Fruit fly (Drosophila melanogaster) whole organism, embryonic: ENCODE measurements around the gene fw.

ENCODE experiments used
- CG10209 ChIP-seq: fragments of 200-800 bp; sonication (Bioruptor generic); optimal IDR thresholded peaks from 3 replicates; lab custom pipeline; 2017; ENCODE audit warnings: missing biosample characterization, mild to moderate bottlenecking, missing genetic modification characterization, missing genetic modification reagents
- CG10321 ChIP-seq: fragments of 200-800 bp; sonication (Bioruptor generic); IDR thresholded peaks from 2 replicates; pipeline ENCODE4 v1.3.6; 2022; ENCODE audit warnings: missing biosample characterization, missing genetic modification characterization
- CG11560 ChIP-seq: fragments of 200-800 bp; sonication (Bioruptor generic); IDR thresholded peaks from 3 replicates; pipeline ENCODE4 v1.3.6; 2022; ENCODE audit warnings: missing biosample characterization, missing genetic modification characterization
- CG11723 ChIP-seq: fragments of 200-800 bp; sonication (Bioruptor generic); optimal IDR thresholded peaks from 2 replicates; lab custom pipeline; 2017; ENCODE audit warnings: missing biosample characterization, mild to moderate bottlenecking, missing genetic modification characterization
- CG12071 ChIP-seq: fragments of 200-800 bp; sonication (Bioruptor generic); optimal IDR thresholded peaks from 3 replicates; lab custom pipeline; 2018; ENCODE audit warnings: missing biosample characterization, mild to moderate bottlenecking, missing genetic modification characterization
- CG12236 ChIP-seq: fragments of 200-800 bp; sonication (Bioruptor generic); optimal IDR thresholded peaks from 2 replicates; lab custom pipeline; 2016; ENCODE audit warnings: missing biosample characterization, missing genetic modification characterization
- CG12769 ChIP-seq: fragments of 200-800 bp; sonication (Bioruptor generic); optimal IDR thresholded peaks from 2 replicates; lab custom pipeline; 2019; ENCODE audit warnings: missing biosample characterization, mild to moderate bottlenecking, missing genetic modification characterization, moderate library complexity
- CG13287 ChIP-seq: fragments of 200-800 bp; sonication (Bioruptor generic); IDR thresholded peaks from 2 replicates; pipeline ENCODE4 v1.3.6; 2022; ENCODE audit warnings: missing biosample characterization, missing genetic modification characterization; ENCODE audit not compliant: partially characterized antibody
- CG17186 ChIP-seq: fragments of 200-800 bp; sonication (Bioruptor generic); optimal IDR thresholded peaks from 3 replicates; lab custom pipeline; 2017; ENCODE audit warnings: missing biosample characterization, missing genetic modification reagents, missing genetic modification characterization
- CG1832 ChIP-seq: fragments of 200-800 bp; sonication (Bioruptor generic); optimal IDR thresholded peaks from 2 replicates; lab custom pipeline; 2017; ENCODE audit warnings: missing biosample characterization, mild to moderate bottlenecking, missing genetic modification characterization, inconsistent platforms
- CG2712 ChIP-seq: fragments of 200-800 bp; optimal IDR thresholded peaks from 3 replicates; lab custom pipeline; 2019; ENCODE audit warnings: missing biosample characterization, mild to moderate bottlenecking, missing genetic modification characterization, moderate library complexity
- CG34224 ChIP-seq: fragments of 200-800 bp; sonication (Bioruptor generic); IDR thresholded peaks from 3 replicates; pipeline ENCODE4 v1.3.6; 2022; ENCODE audit warnings: missing biosample characterization, missing genetic modification characterization; ENCODE audit not compliant: partially characterized antibody
- CG3838 ChIP-seq: fragments of 200-800 bp; sonication (Bioruptor generic); optimal IDR thresholded peaks from 3 replicates; lab custom pipeline; 2016; ENCODE audit warnings: missing biosample characterization, missing genetic modification characterization
- CG6765 ChIP-seq: fragments of 200-800 bp; sonication (Bioruptor generic); optimal IDR thresholded peaks from 3 replicates; lab custom pipeline; 2017; ENCODE audit warnings: missing biosample characterization, mild to moderate bottlenecking, missing genetic modification characterization
- CG7372 ChIP-seq: fragments of 200-800 bp; sonication (Bioruptor generic); IDR thresholded peaks from 2 replicates; pipeline ENCODE4 v1.3.6; 2022; ENCODE audit warnings: missing biosample characterization, missing genetic modification characterization
- CG9797 ChIP-seq: fragments of 200-800 bp; sonication (Bioruptor generic); optimal IDR thresholded peaks from 3 replicates; lab custom pipeline; 2018; ENCODE audit warnings: missing biosample characterization, mild to moderate bottlenecking, missing genetic modification characterization
- Dad ChIP-seq: fragments of 200-800 bp; sonication (Bioruptor generic); optimal IDR thresholded peaks from 3 replicates; lab custom pipeline; 2016; ENCODE audit warnings: missing biosample characterization, missing genetic modification characterization
- Dref ChIP-seq: fragments of 200-800 bp; sonication (Bioruptor generic); IDR thresholded peaks from 2 replicates; pipeline ENCODE4 v1.3.6; 2022; ENCODE audit warnings: missing biosample characterization, missing genetic modification characterization
- Ets97D ChIP-seq: fragments of 200-800 bp; sonication (Bioruptor generic); optimal IDR thresholded peaks from 3 replicates; lab custom pipeline; 2016; ENCODE audit warnings: missing biosample characterization, missing genetic modification characterization
- HLH3B ChIP-seq: fragments of 200-800 bp; sonication (Bioruptor generic); IDR thresholded peaks from 2 replicates; pipeline ENCODE4 v1.3.6; 2022; ENCODE audit warnings: missing biosample characterization, missing genetic modification characterization
- HmgZ ChIP-seq: fragments of 200-800 bp; sonication (Bioruptor generic); optimal IDR thresholded peaks from 2 replicates; lab custom pipeline; 2018; ENCODE audit warnings: missing biosample characterization, mild to moderate bottlenecking, missing genetic modification characterization
- Lpt ChIP-seq: fragments of >200 bp; optimal IDR thresholded peaks from 2 replicates; lab custom pipeline; 2018; ENCODE audit warnings: missing biosample characterization, missing genetic modification characterization
- MESR4 ChIP-seq: fragments of 200-800 bp; sonication (Bioruptor generic); optimal IDR thresholded peaks from 2 replicates; lab custom pipeline; 2018; ENCODE audit warnings: missing biosample characterization, mild to moderate bottlenecking, missing genetic modification characterization, moderate library complexity
- Neu2 ChIP-seq: fragments of 200-800 bp; sonication (Bioruptor generic); optimal IDR thresholded peaks from 3 replicates; lab custom pipeline; 2016; ENCODE audit warnings: missing biosample characterization, missing genetic modification characterization, borderline replicate concordance
- NfI ChIP-seq: fragments of 200-800 bp; sonication (Bioruptor generic); optimal IDR thresholded peaks from 3 replicates; lab custom pipeline; 2018; ENCODE audit warnings: missing biosample characterization, mild to moderate bottlenecking, missing genetic modification characterization, moderate library complexity
- Oaz ChIP-seq: fragments of 200-800 bp; sonication (Bioruptor generic); IDR thresholded peaks from 2 replicates; pipeline ENCODE4 v1.3.6; 2022; ENCODE audit warnings: missing biosample characterization, missing genetic modification characterization
- Opbp ChIP-seq: fragments of 200-800 bp; sonication (Bioruptor generic); IDR thresholded peaks from 3 replicates; pipeline ENCODE4 v1.3.6; 2022; ENCODE audit warnings: missing biosample characterization, missing genetic modification characterization; ENCODE audit not compliant: partially characterized antibody
- Scr ChIP-seq: fragments of 200-800 bp; sonication (Bioruptor generic); IDR thresholded peaks from 2 replicates; pipeline ENCODE4 v1.3.6; 2022; ENCODE audit warnings: missing biosample characterization, missing genetic modification characterization; ENCODE audit not compliant: partially characterized antibody
- Sin3A ChIP-seq: fragments of >200 bp; optimal IDR thresholded peaks from 2 replicates; lab custom pipeline; 2018
- Six4 ChIP-seq: fragments of 200-800 bp; sonication (Bioruptor generic); optimal IDR thresholded peaks from 2 replicates; lab custom pipeline; 2016; ENCODE audit warnings: missing biosample characterization, missing genetic modification characterization
- Sry-δ ChIP-seq: fragments of 200-800 bp; sonication (Bioruptor generic); optimal IDR thresholded peaks from 2 replicates; lab custom pipeline; 2016; ENCODE audit warnings: missing biosample characterization, missing genetic modification characterization
- Trl ChIP-seq, 3 experiments: fragments of >200 bp in 2 of 3; fragments of 200-800 bp in 1 of 3; sonication (Bioruptor generic) in 1 of 3; optimal IDR thresholded peaks; 2 replicates in 1 of 3; 3 replicates in 2 of 3; lab custom pipeline; 2016 to 2017; ENCODE audit warnings: missing biosample characterization in 1 of 3, missing genetic modification characterization in 1 of 3
- bbx ChIP-seq: fragments of 200-800 bp; sonication (Bioruptor generic); IDR thresholded peaks from 2 replicates; pipeline ENCODE4 v1.3.6; 2022; ENCODE audit warnings: missing biosample characterization, missing genetic modification characterization; ENCODE audit not compliant: partially characterized antibody
- crp ChIP-seq, 2 experiments: fragments of 200-800 bp; sonication (Bioruptor generic); optimal IDR thresholded peaks; 2 replicates in 1 of 2; 3 replicates in 1 of 2; lab custom pipeline; 2017; ENCODE audit warnings: missing biosample characterization in 2 of 2, missing genetic modification characterization in 2 of 2, mild to moderate bottlenecking in 1 of 2, moderate library complexity in 1 of 2
- gcm ChIP-seq: fragments of 200-800 bp; sonication (Bioruptor generic); optimal IDR thresholded peaks from 2 replicates; lab custom pipeline; 2019; ENCODE audit warnings: missing biosample characterization, mild to moderate bottlenecking, missing genetic modification characterization, moderate library complexity
- grn ChIP-seq: fragments of 200-800 bp; sonication (Bioruptor generic); optimal IDR thresholded peaks from 3 replicates; lab custom pipeline; 2017; ENCODE audit warnings: missing biosample characterization, missing genetic modification characterization
- knrl ChIP-seq: fragments of 200-800 bp; sonication (Bioruptor generic); IDR thresholded peaks from 3 replicates; pipeline ENCODE4 v1.3.6; 2022; ENCODE audit warnings: missing biosample characterization, missing genetic modification characterization; ENCODE audit not compliant: partially characterized antibody
- mirr ChIP-seq: fragments of 200-800 bp; sonication (Bioruptor generic); optimal IDR thresholded peaks from 3 replicates; lab custom pipeline; 2018; ENCODE audit warnings: missing biosample characterization, mild to moderate bottlenecking, missing genetic modification characterization
- nerfin-2 ChIP-seq: fragments of 200-800 bp; sonication (Bioruptor generic); IDR thresholded peaks from 2 replicates; pipeline ENCODE4 v1.3.6; 2022; ENCODE audit warnings: missing biosample characterization, missing genetic modification characterization; ENCODE audit not compliant: partially characterized antibody
- phol ChIP-seq: fragments of 200-800 bp; sonication (Bioruptor generic); optimal IDR thresholded peaks from 3 replicates; lab custom pipeline; 2018; ENCODE audit warnings: missing biosample characterization, mild to moderate bottlenecking, missing genetic modification characterization, moderate library complexity
- pzg ChIP-seq: fragments of 200-800 bp; sonication (Bioruptor generic); optimal IDR thresholded peaks from 3 replicates; lab custom pipeline; 2018; ENCODE audit warnings: missing biosample characterization, mild to moderate bottlenecking, missing genetic modification characterization, moderate library complexity
- sd ChIP-seq: fragments of 200-800 bp; sonication (Bioruptor generic); optimal IDR thresholded peaks from 3 replicates; lab custom pipeline; 2018; ENCODE audit warnings: missing biosample characterization, mild to moderate bottlenecking, missing genetic modification characterization, moderate library complexity
- sens ChIP-seq: fragments of 200-800 bp; sonication (Bioruptor generic); peaks from one replicate; lab custom pipeline; 2016; ENCODE audit warnings: missing biosample characterization, missing genetic modification characterization
- stwl ChIP-seq: fragments of 200-800 bp; sonication (Bioruptor generic); optimal IDR thresholded peaks from 3 replicates; lab custom pipeline; 2018; ENCODE audit warnings: missing biosample characterization, mild to moderate bottlenecking, missing genetic modification characterization, moderate library complexity
- yki ChIP-seq: fragments of >200 bp; optimal IDR thresholded peaks from 3 replicates; lab custom pipeline; 2018

fw gene

dm6 chrX:12012149-12013097 lies 8.7 kb upstream of the fw start, which contains the start of the genes CG1492 and regucalcin (continued):
- peak; percentile 53; the same call in 1 of the 3 replicates for TF ChIP-seq Opbp
- peak; percentile 49; the same call in 2 of the 3 replicates for TF ChIP-seq knrl (GFP tag; lab: Robert Waterston, UW)
- peak; percentile 9 for TF ChIP-seq Dad
- TF ChIP-seq CG9797 (GFP tag; lab: Kevin White, UChicago), result peak; percentile 22
- TF ChIP-seq Neu2 (GFP tag; lab: Kevin White, UChicago), result no peak
- TF ChIP-seq CG13287 (GFP tag; lab: Robert Waterston, UW), result peak; percentile 59
- TF ChIP-seq Sry-δ, result peak; percentile 89
- peak; percentile 44 for TF ChIP-seq Sin3A (lab: Kevin White, UChicago)
- TF ChIP-seq bbx, result peak; percentile 32; the same call in 1 of the 2 replicates
- no peak for TF ChIP-seq NfI
- peak; percentile 28 for TF ChIP-seq phol (tag; lab: Kevin White, UChicago)
- peak; percentile 12 for TF ChIP-seq CG2712
- TF ChIP-seq MESR4, result peak; percentile 29
- peak; percentile 34; the same call in 1 of the 2 replicates for TF ChIP-seq Scr
- peak; percentile 85 for TF ChIP-seq Dref (GFP tag; lab: Robert Waterston, UW)
- peak; percentile 50; the same call in 1 of the 3 replicates for TF ChIP-seq CG34224
- TF ChIP-seq nerfin-2 (GFP tag; lab: Robert Waterston, UW), result 0 out of 2 replicates have a peak, but pooled peaks have one; percentile 15
- TF ChIP-seq CG11560 (tag; lab: Robert Waterston, UW), result peak; percentile 99
- peak; percentile 67 for TF ChIP-seq HmgZ (tag; lab: Kevin White, UChicago)
- TF ChIP-seq stwl, result peak; percentile 56
- peak; percentile 7 for TF ChIP-seq sens (GFP tag; lab: Kevin White, UChicago)
- TF ChIP-seq crp (GFP tag; optimal IDR thresholded peaks at IDR 0.05; lab: Kevin White, UChicago), result peak; percentile 67 to 94
- TF ChIP-seq CG3838 (GFP tag; lab: Kevin White, UChicago), result no peak
- TF ChIP-seq Ets97D (GFP tag; lab: Kevin White, UChicago), result peak; percentile 39

dm6 chrX:12007593-12007992 lies 3.9 kb upstream of the fw start:
- no peak for TF ChIP-seq gcm (GFP tag; lab: Kevin White, UChicago)
- TF ChIP-seq CG12236 (GFP tag; lab: Kevin White, UChicago), result no peak
- TF ChIP-seq grn (GFP tag; lab: Kevin White, UChicago), result peak; percentile 15
- peak; percentile 44 for TF ChIP-seq yki (lab: Kevin White, UChicago)
- peak; percentile 28 for TF ChIP-seq sens (GFP tag; lab: Kevin White, UChicago)
- TF ChIP-seq Trl (optimal IDR thresholded peaks at IDR 0.05; lab: Kevin White, UChicago), result peak; percentile 71 to 77
- TF ChIP-seq Trl (GFP tag; optimal IDR thresholded peaks at IDR 0.05; lab: Kevin White, UChicago), result no peak
- TF ChIP-seq sd, result peak; percentile 92
- no peak for TF ChIP-seq Lpt (GFP tag; lab: Kevin White, UChicago)
- peak; percentile 77 for TF ChIP-seq CG12769 (tag; lab: Kevin White, UChicago)
- TF ChIP-seq CG1832 (GFP tag; lab: Kevin White, UChicago), result peak; percentile 60
- TF ChIP-seq, all 482 proteins: peak for 7

DNA sequence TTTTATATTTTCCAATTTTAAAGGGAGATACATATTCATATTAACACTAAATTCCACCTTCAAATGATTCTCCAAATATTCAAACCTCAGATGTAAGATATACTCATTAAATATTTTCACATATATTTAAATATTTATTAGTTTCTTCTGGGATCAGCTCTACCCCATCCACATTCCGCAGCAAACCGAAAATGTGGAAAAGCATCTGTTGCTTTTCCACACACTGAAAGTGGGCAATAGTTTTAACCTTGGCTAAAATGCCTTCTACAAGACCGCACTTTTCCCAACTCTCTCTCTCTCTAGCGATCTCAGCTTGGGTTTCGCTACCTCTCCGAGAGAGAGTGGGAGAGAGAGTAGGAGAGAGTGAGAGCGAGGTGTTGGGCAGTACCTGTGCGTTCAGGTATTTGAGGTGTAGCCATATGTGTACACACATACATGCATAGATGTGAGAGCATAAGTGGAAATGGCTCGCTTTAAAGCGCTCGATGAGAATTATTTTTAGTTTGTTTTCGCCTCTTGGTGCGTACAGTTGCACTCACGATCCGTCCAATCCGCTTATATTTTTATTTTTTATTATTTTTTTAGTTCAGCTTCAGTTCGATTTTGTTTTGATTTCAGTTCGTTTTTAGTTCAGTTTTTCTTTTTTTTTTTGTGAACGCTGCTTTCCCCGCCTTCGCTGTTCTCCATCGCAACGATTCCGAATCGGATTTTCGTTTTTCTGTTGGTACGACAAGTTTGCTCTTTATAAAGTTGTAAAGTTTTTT lies 3.1 kb upstream of the fw start, which contains the start of gene CG1806:
Gene CG1806, plus strand, starts transcription at position 499 of the 764 bp plus-strand sequence.
- TF ChIP-seq CG17186 (GFP tag; lab: Kevin White, UChicago), result no peak
- peak; percentile 24 for TF ChIP-seq CG12071 (GFP tag; lab: Kevin White, UChicago)
- no peak for TF ChIP-seq Six4 (GFP tag; lab: Kevin White, UChicago)
- no peak for TF ChIP-seq Oaz (GFP tag; lab: Robert Waterston, UW)
- TF ChIP-seq CG6765, result no peak
- no peak for TF ChIP-seq CG7372 (GFP tag; lab: Robert Waterston, UW)
- no peak for TF ChIP-seq CG10321 (GFP tag; lab: Robert Waterston, UW)
- TF ChIP-seq mirr (GFP tag; lab: Kevin White, UChicago), result peak; percentile 8
- TF ChIP-seq CG11723, result no peak
- TF ChIP-seq CG10209 (GFP tag; lab: Kevin White, UChicago), result no peak
- TF ChIP-seq HLH3B (GFP tag; lab: Robert Waterston, UW), result no peak
- TF ChIP-seq pzg (GFP tag; lab: Kevin White, UChicago), result no peak
